Worm (Caenorhabditis elegans): ENCODE measurements around the gene tag-314.

The tag-314 gene

ce11 chrV:10379761-10380160 lies 48.7 kb downstream of the tag-314 start:
- TF ChIP-seq tab-1 (GFP tag; IDR thresholded peaks at IDR 0.05), result no peak

ce11 chrV:10379293-10379692 lies 49.2 kb downstream of the tag-314 start, which contains the start of gene AC3.12:
Gene AC3.12 (minus strand): TSS chrV:10379393.
- TF ChIP-seq med-1 (GFP tag; optimal IDR thresholded peaks at IDR 0.05; ENCODE audit: insufficient read depth) (no peak), T22C8.4 (GFP tag; IDR thresholded peaks at IDR 0.05) (no peak), ztf-29 (GFP tag; IDR thresholded peaks at IDR 0.05) (no peak), cog-1 (tag; optimal IDR thresholded peaks at IDR 0.05) (no peak), klf-2 (GFP tag; conservative IDR thresholded peaks at IDR 0.05) (no peak), flt-1 (GFP tag; IDR thresholded peaks at IDR 0.05) (no peak), ztf-23 (GFP tag; IDR thresholded peaks at IDR 0.05) (no peak)

Measured in whole organism, midembryonic.